Worm (Caenorhabditis elegans) whole organism, young adult: ENCODE results near the gene ZC412.5.
A peak's percentile ranks its signal among the peaks of the same experiment; 100 is the strongest.

Source experiments
- F52B5.7 ChIP-seq: sonication (generic microtip); optimal IDR thresholded peaks from 2 replicates; lab custom pipeline; 2016; ENCODE audit warnings: mild to moderate bottlenecking, missing genetic modification characterization, missing compliant biosample characterization
- F57A8.1 ChIP-seq: fragments of 200-800 bp; sonication (Bioruptor generic); optimal IDR thresholded peaks from 2 replicates; lab custom pipeline; 2018; ENCODE audit warnings: mild to moderate bottlenecking, missing genetic modification characterization, moderate library complexity, missing compliant biosample characterization
- Y53G8AR.9 ChIP-seq: fragments of 200-800 bp; sonication (Bioruptor generic); conservative IDR thresholded peaks from 2 replicates; pipeline ENCODE4 v1.3.6; 2022; ENCODE audit warnings: missing genetic modification reagents, missing genetic modification characterization, missing compliant biosample characterization
- Y95B8A.8 ChIP-seq: fragments of 200-800 bp; sonication (Bioruptor generic); IDR thresholded peaks from 2 replicates; pipeline ENCODE4 v1.3.6; 2022; ENCODE audit warnings: missing genetic modification reagents, missing genetic modification characterization, missing compliant biosample characterization
- akir-1 ChIP-seq: fragments of 200-800 bp; sonication (Bioruptor generic); optimal IDR thresholded peaks from 2 replicates; lab custom pipeline; 2018; ENCODE audit warnings: mild to moderate bottlenecking, missing genetic modification characterization, moderate library complexity, missing compliant biosample characterization
- cebp-1 ChIP-seq, 2 experiments: fragments of 200-800 bp in 1 of 2; sonication (Bioruptor generic) in 1 of 2; sonication (generic microtip) in 1 of 2; IDR thresholded peaks in 1 of 2; optimal IDR thresholded peaks in 1 of 2; 2 replicates each; pipeline versions ENCODE4 v1.3.6 to Lab custom; 2017 to 2022; ENCODE audit warnings: missing compliant biosample characterization in 2 of 2, missing genetic modification characterization in 2 of 2, mild to moderate bottlenecking in 1 of 2, missing genetic modification reagents in 1 of 2, moderate library complexity in 1 of 2
- cebp-2 ChIP-seq: fragments of 200-800 bp; sonication (Bioruptor generic); IDR thresholded peaks from 2 replicates; pipeline ENCODE4 v1.3.6; 2022; ENCODE audit warnings: missing genetic modification characterization, missing compliant biosample characterization
- dpff-1 ChIP-seq: sonication (generic microtip); optimal IDR thresholded peaks from 2 replicates; lab custom pipeline; 2017; ENCODE audit warnings: mild to moderate bottlenecking, missing genetic modification characterization, missing compliant biosample characterization
- efl-1 ChIP-seq: fragments of 150-350 bp; optimal IDR thresholded peaks from 2 replicates; lab custom pipeline; 2014; ENCODE audit warnings: missing biosample characterization, missing genetic modification reagents, missing genetic modification characterization
- egl-18 ChIP-seq: fragments of 200-800 bp; sonication (Bioruptor generic); IDR thresholded peaks from 2 replicates; pipeline ENCODE4 v1.3.6; 2022; ENCODE audit warnings: missing genetic modification reagents, missing genetic modification characterization, missing compliant biosample characterization
- egl-44 ChIP-seq: fragments of 200-800 bp; sonication (Bioruptor generic); IDR thresholded peaks from 2 replicates; pipeline ENCODE4 v1.3.6; 2022; ENCODE audit warnings: missing genetic modification reagents, missing genetic modification characterization, missing compliant biosample characterization
- fkh-3 ChIP-seq: sonication (generic microtip); optimal IDR thresholded peaks from 2 replicates; lab custom pipeline; 2016; ENCODE audit warnings: mild to moderate bottlenecking, missing genetic modification characterization, missing compliant biosample characterization
- hsf-1 ChIP-seq: fragments of 200-800 bp; sonication (Bioruptor generic); IDR thresholded peaks from 2 replicates; pipeline ENCODE4 v1.3.6; 2022; ENCODE audit warnings: missing genetic modification reagents, missing genetic modification characterization, missing compliant biosample characterization
- lin-54 ChIP-seq: fragments of 200-800 bp; sonication (Bioruptor generic); optimal IDR thresholded peaks from 2 replicates; lab custom pipeline; 2018; ENCODE audit warnings: mild to moderate bottlenecking, missing genetic modification characterization, missing compliant biosample characterization
- lir-1 ChIP-seq: fragments of 200-800 bp; sonication (Bioruptor generic); conservative IDR thresholded peaks from 2 replicates; pipeline ENCODE4 v1.3.6; 2022; ENCODE audit warnings: missing genetic modification reagents, missing genetic modification characterization, missing compliant biosample characterization
- lsl-1 ChIP-seq: fragments of 200-800 bp; sonication (Bioruptor generic); optimal IDR thresholded peaks from 2 replicates; lab custom pipeline; 2018; ENCODE audit warnings: mild to moderate bottlenecking, missing genetic modification characterization, moderate library complexity, missing compliant biosample characterization
- madf-3 ChIP-seq: fragments of 200-800 bp; sonication (Bioruptor generic); IDR thresholded peaks from 2 replicates; pipeline ENCODE4 v1.3.6; 2022; ENCODE audit warnings: missing genetic modification reagents, missing genetic modification characterization, missing compliant biosample characterization
- madf-8 ChIP-seq: fragments of 200-800 bp; sonication (Bioruptor generic); conservative IDR thresholded peaks from 2 replicates; pipeline ENCODE4 v1.3.6; 2022; ENCODE audit warnings: missing genetic modification reagents, missing genetic modification characterization, missing compliant biosample characterization
- mcd-1 ChIP-seq: fragments of 200-800 bp; sonication (Bioruptor generic); IDR thresholded peaks from 2 replicates; pipeline ENCODE4 v1.3.6; 2022; ENCODE audit warnings: missing genetic modification reagents, missing genetic modification characterization, missing compliant biosample characterization
- mel-28 ChIP-seq: sonication (generic microtip); optimal IDR thresholded peaks from 2 replicates; lab custom pipeline; 2016; ENCODE audit warnings: borderline replicate concordance, mild to moderate bottlenecking, missing genetic modification characterization, missing compliant biosample characterization
- nfyb-1 ChIP-seq: fragments of 200-800 bp; sonication (Bioruptor generic); IDR thresholded peaks from 2 replicates; pipeline ENCODE4 v1.3.6; 2022; ENCODE audit warnings: missing genetic modification reagents, missing genetic modification characterization, missing compliant biosample characterization
- nhr-80 ChIP-seq: sonication (generic microtip); optimal IDR thresholded peaks from 2 replicates; lab custom pipeline; 2016; ENCODE audit warnings: missing genetic modification characterization, missing compliant biosample characterization
- repo-1 ChIP-seq: sonication (generic microtip); optimal IDR thresholded peaks from 2 replicates; lab custom pipeline; 2017; ENCODE audit warnings: mild to moderate bottlenecking, missing genetic modification characterization, missing compliant biosample characterization
- rpc-1 ChIP-seq, 2 experiments: fragments of 150-350 bp in 1 of 2; sonication (generic microtip) in 1 of 2; optimal IDR thresholded peaks; 2 replicates each; lab custom pipeline; 2014 to 2018; ENCODE audit warnings: missing biosample characterization in 1 of 2, missing genetic modification characterization in 1 of 2, missing genetic modification reagents in 1 of 2, missing genotype in 1 of 2
- sea-2 ChIP-seq: fragments of 200-800 bp; sonication (Bioruptor generic); IDR thresholded peaks from 2 replicates; pipeline ENCODE4 v1.3.6; 2022; ENCODE audit warnings: missing genetic modification characterization, missing compliant biosample characterization
- snpc-1.3 ChIP-seq: sonication (generic microtip); optimal IDR thresholded peaks from 2 replicates; lab custom pipeline; 2017; ENCODE audit warnings: missing genetic modification characterization, mild to moderate bottlenecking, missing compliant biosample characterization, antibody characterized with exemption, moderate library complexity, missing genotype, missing genetic modification reagents; ENCODE audit not compliant: insufficient read depth
- snpc-4 ChIP-seq, 5 experiments: fragments of 150-350 bp in 1 of 5; sonication (generic microtip) in 4 of 5; optimal IDR thresholded peaks; 2 replicates each; lab custom pipeline; 2014 to 2018; ENCODE audit warnings: missing genetic modification characterization in 5 of 5, missing biosample characterization in 3 of 5, antibody characterized with exemption in 2 of 5, mild to moderate bottlenecking in 2 of 5, missing compliant biosample characterization in 2 of 5, missing genotype in 2 of 5, moderate library complexity in 2 of 5, missing genetic modification reagents in 1 of 5
- somi-1 ChIP-seq: fragments of 200-800 bp; sonication (Bioruptor generic); optimal IDR thresholded peaks from 2 replicates; lab custom pipeline; 2018; ENCODE audit warnings: mild to moderate bottlenecking, missing genetic modification characterization, missing compliant biosample characterization
- unc-130 ChIP-seq: sonication (generic microtip); optimal IDR thresholded peaks from 2 replicates; lab custom pipeline; 2016; ENCODE audit warnings: missing genetic modification reagents, missing genetic modification characterization, missing compliant biosample characterization
- zim-3 ChIP-seq: sonication (generic microtip); optimal IDR thresholded peaks from 2 replicates; lab custom pipeline; 2017; ENCODE audit warnings: mild to moderate bottlenecking, missing genetic modification characterization, moderate library complexity, missing compliant biosample characterization
- ztf-25 ChIP-seq: fragments of 200-800 bp; sonication (Bioruptor generic); IDR thresholded peaks from 2 replicates; pipeline ENCODE4 v1.3.6; 2022; ENCODE audit warnings: missing genetic modification reagents, missing genetic modification characterization, missing compliant biosample characterization
- ztf-6 ChIP-seq: fragments of 200-800 bp; sonication (Bioruptor generic); IDR thresholded peaks from 2 replicates; pipeline ENCODE4 v1.3.6; 2022; ENCODE audit warnings: missing genetic modification reagents, missing genetic modification characterization, missing compliant biosample characterization

ZC412.5 gene

DNA sequence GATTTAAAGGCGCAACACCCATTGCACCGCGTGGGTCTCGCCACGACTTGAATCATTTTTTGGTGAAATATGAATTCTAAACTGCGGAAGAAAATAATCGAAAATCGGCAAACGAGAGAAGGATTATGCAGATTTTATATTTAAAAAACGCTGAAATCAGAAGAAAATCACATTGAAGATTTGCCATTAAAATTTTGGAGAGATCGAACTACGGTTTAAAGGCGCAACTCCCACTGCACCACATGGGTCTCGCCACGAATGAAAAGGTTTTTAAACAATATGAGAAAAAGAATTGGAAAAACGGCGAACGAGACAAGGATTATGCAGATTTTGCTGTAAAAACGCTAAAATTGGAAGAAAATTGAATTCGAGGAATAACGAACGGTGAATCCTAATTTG is 42.5 kb downstream of the ZC412.5 start (continued):
- TF ChIP-seq zim-3 (tag; lab: Kevin White, UChicago) (no peak), ztf-6 (no peak), akir-1 (GFP tag; lab: Kevin White, UChicago) (no peak), F57A8.1 (GFP tag; lab: Kevin White, UChicago) (no peak), lin-54 (GFP tag; lab: Kevin White, UChicago) (peak; percentile 34), nfyb-1 (no peak), snpc-1.3 (tag; lab: Kevin White, UChicago) (no peak), snpc-4 (GFP tag; optimal IDR thresholded peaks at IDR 0.05; lab: Kevin White, UChicago) (no peak), snpc-4 (tag; optimal IDR thresholded peaks at IDR 0.05; lab: Kevin White, UChicago) (peak in 2 of 4 experiments; percentile 26 to 29), lsl-1 (peak; percentile 88), rpc-1 (optimal IDR thresholded peaks at IDR 0.05; lab: Kevin White, UChicago) (no peak), rpc-1 (tag; optimal IDR thresholded peaks at IDR 0.05; lab: Kevin White, UChicago) (no peak), cebp-2 (GFP tag; lab: Robert Waterston, UW) (no peak), madf-3 (GFP tag; lab: Robert Waterston, UW) (no peak), hsf-1 (no peak), unc-130 (peak; percentile 55), nhr-80 (tag; lab: Kevin White, UChicago) (no peak), egl-18 (GFP tag; lab: Robert Waterston, UW) (no peak), Y95B8A.8 (GFP tag; lab: Robert Waterston, UW) (no peak), madf-8 (GFP tag; lab: Robert Waterston, UW) (peak; percentile 50; the same call in 1 of the 2 replicates), lir-1 (GFP tag; lab: Robert Waterston, UW) (no peak), efl-1 (GFP tag; lab: Kevin White, UChicago) (peak; percentile 7), dpff-1 (tag; lab: Kevin White, UChicago) (no peak), sea-2 (GFP tag; lab: Robert Waterston, UW) (no peak), mel-28 (tag; lab: Kevin White, UChicago) (no peak), egl-44 (GFP tag; lab: Robert Waterston, UW) (no peak), Y53G8AR.9 (GFP tag; lab: Robert Waterston, UW) (no peak; the same call in 1 of the 2 replicates), fkh-3 (tag; lab: Kevin White, UChicago) (no peak), mcd-1 (GFP tag; lab: Robert Waterston, UW) (peak; percentile 20; the same call in 1 of the 2 replicates)

DNA sequence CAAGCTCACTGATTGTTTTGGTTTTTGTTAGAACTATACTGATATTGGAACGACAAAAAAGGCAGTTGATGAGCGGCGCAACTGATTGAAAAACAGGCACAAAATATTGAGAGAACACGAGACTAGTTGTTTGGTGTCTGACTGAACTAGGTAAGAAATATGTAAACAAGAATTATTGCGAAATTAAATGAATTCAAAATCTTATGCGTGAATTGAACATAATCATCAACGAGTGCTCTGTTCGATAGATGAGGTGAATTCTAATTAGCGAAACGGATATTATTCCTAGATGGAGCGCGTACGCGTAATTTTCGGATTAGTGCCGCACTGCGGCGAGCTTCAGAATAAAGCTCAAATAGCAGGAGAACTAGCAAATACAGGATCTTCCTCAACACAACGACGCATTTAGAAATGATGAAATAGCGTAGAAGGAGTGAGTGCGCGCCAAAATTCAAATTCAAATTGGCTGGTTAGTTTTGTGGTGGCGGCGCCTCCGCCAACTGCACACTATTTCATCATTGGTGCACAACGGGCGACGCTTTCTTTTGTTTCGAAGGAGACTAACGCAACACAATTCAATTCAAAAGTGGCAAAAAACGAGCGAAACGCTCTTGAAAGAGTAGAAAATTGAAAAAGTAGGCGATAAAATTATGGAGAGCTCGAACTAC is 43.0 kb downstream of the ZC412.5 start:
- TF ChIP-seq somi-1 (GFP tag; lab: Kevin White, UChicago) = peak; percentile 23
- TF ChIP-seq cebp-2 (GFP tag; lab: Robert Waterston, UW) = no peak
- peak; percentile 82 for TF ChIP-seq cebp-1 (GFP tag; IDR thresholded peaks at IDR 0.05; lab: Robert Waterston, UW)
- TF ChIP-seq cebp-1 (tag; optimal IDR thresholded peaks at IDR 0.05; lab: Kevin White, UChicago) = peak; percentile 85
- TF ChIP-seq ztf-25 (GFP tag; lab: Robert Waterston, UW) = no peak
- TF ChIP-seq hsf-1 = no peak
- TF ChIP-seq F52B5.7 (tag; lab: Kevin White, UChicago) = peak; percentile 62

DNA sequence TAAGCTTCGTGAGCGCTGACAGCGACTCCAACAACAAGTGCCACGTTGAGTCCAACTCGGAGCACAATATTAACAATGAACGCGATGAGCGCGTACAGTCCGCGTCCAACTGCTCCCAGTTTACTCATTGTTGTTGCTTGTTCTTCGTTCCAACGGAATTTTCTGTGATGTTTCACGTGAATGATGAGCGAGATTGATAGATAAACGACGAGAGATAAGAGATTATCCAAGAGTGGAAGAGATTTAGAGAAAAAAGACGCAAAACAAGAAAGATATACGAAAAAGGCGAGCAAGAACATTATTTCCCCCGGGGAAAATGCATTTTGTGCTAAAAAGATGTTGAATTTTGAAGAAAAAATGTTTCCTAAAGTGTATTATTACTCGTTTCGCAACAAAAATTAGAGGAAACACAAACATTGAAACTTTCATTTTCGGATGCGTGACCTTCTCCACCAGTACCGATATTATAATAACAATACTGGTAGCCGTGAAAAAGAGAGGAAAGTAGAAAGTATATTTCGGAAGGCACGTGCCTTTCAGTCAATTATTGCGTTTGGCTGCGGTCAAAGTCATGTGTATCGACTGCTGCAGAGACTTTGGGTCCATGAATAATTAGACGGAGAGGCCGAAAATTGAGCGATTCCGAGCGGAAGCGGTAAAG is 43.7 kb downstream of the ZC412.5 start:
- TF ChIP-seq madf-3 (GFP tag; lab: Robert Waterston, UW) (0 out of 2 replicates have a peak, but pooled peaks have one; percentile 11), repo-1 (no peak)
